Worm (Caenorhabditis elegans): ENCODE results near the gene cest-25.
A peak's percentile ranks its signal among the peaks of the same experiment; 100 is the strongest.

The cest-25 gene

ce11 chrIII:2785840-2786239, 46.5 kb upstream of the cest-25 start, which contains the start of gene Y71H2AM.20 (continued):
- TF ChIP-seq tbp1 (GFP tag; optimal IDR thresholded peaks at IDR 0.05) (peak; percentile 77), Y67H2A.10 (GFP tag; conservative IDR thresholded peaks at IDR 0.05) (peak; percentile 89), Y56A3A.18 (GFP tag; IDR thresholded peaks at IDR 0.05) (no peak), snpc-3.4 (tag; optimal IDR thresholded peaks at IDR 0.05) (peak; percentile 96), C06A6.2 (GFP tag; conservative IDR thresholded peaks at IDR 0.05) (0 out of 2 replicates have a peak, but pooled peaks have one; percentile 24), mel-28 (tag; optimal IDR thresholded peaks at IDR 0.05; ENCODE audit: borderline replicate concordance) (no peak), nhr-120 (GFP tag; IDR thresholded peaks at IDR 0.05) (no peak), ztf-18 (tag; optimal IDR thresholded peaks at IDR 0.05) (peak; percentile 83), ztf-22 (GFP tag; optimal IDR thresholded peaks at IDR 0.05) (no peak), F39B2.1 (GFP tag; IDR thresholded peaks at IDR 0.05) (no peak), attf-3 (GFP tag; conservative IDR thresholded peaks at IDR 0.05) (peak; percentile 74), egl-44 (GFP tag; IDR thresholded peaks at IDR 0.05) (peak; percentile 67; the same call in 1 of the 2 replicates), snpc-1.1 (tag; optimal IDR thresholded peaks at IDR 0.05; ENCODE audit: insufficient read depth) (peak; percentile 71), bed-1 (GFP tag; IDR thresholded peaks at IDR 0.05) (no peak), nfya-2 (GFP tag; IDR thresholded peaks at IDR 0.05) (no peak), Y79H2A.3 (GFP tag; conservative IDR thresholded peaks at IDR 0.05) (peak; percentile 74; the same call in 1 of the 2 replicates), nhr-90 (tag; optimal IDR thresholded peaks at IDR 0.05) (peak; percentile 84), mes-4 (tag; optimal IDR thresholded peaks at IDR 0.05) (no peak), madf-6 (GFP tag; IDR thresholded peaks at IDR 0.05) (peak; percentile 90), F49E8.2 (tag; optimal IDR thresholded peaks at IDR 0.05; ENCODE audit: insufficient read depth) (peak; percentile 85), nhr-80 (tag; optimal IDR thresholded peaks at IDR 0.05) (peak; percentile 86), Y95B8A.8 (GFP tag; IDR thresholded peaks at IDR 0.05) (peak; percentile 94), T07F8.4 (tag; optimal IDR thresholded peaks at IDR 0.05) (peak; percentile 45), hsf-1 (GFP tag; IDR thresholded peaks at IDR 0.05) (peak; percentile 76; the same call in 1 of the 2 replicates), F23B12.7 (tag; optimal IDR thresholded peaks at IDR 0.05; ENCODE audit: insufficient read depth) (peak; percentile 98), ccch-3 (GFP tag; optimal IDR thresholded peaks at IDR 0.05) (no peak), dpl-1 (GFP tag; optimal IDR thresholded peaks at IDR 0.05) (peak; percentile 88), lag-1 (GFP tag; IDR thresholded peaks at IDR 0.05) (no peak), lsy-27 (tag; optimal IDR thresholded peaks at IDR 0.05; ENCODE audit: borderline replicate concordance, insufficient read depth) (peak; percentile 69), C17E4.6 (GFP tag; IDR thresholded peaks at IDR 0.05) (peak; percentile 79), egl-18 (GFP tag; IDR thresholded peaks at IDR 0.05) (no peak), madf-8 (GFP tag; conservative IDR thresholded peaks at IDR 0.05) (peak; percentile 79), rec-8 (tag; optimal IDR thresholded peaks at IDR 0.05) (peak in 1 of 2 experiments; percentile 13), nfya-1 (tag; optimal IDR thresholded peaks at IDR 0.05; ENCODE audit: borderline replicate concordance, insufficient read depth) (no peak), F57A8.1 (GFP tag; optimal IDR thresholded peaks at IDR 0.05) (no peak), T26A5.8 (tag; optimal IDR thresholded peaks at IDR 0.05) (no peak), ama-1 (optimal IDR thresholded peaks at IDR 0.05) (no peak), ama-1 (GFP tag; optimal IDR thresholded peaks at IDR 0.05) (no peak), nhr-179 (tag; optimal IDR thresholded peaks at IDR 0.05) (no peak), hlh-12 (tag; optimal IDR thresholded peaks at IDR 0.05) (no peak), xnd-1 (tag; optimal IDR thresholded peaks at IDR 0.05) (peak; percentile 49), somi-1 (GFP tag; optimal IDR thresholded peaks at IDR 0.05) (peak; percentile 61), akir-1 (GFP tag; optimal IDR thresholded peaks at IDR 0.05) (no peak), lin-54 (GFP tag; optimal IDR thresholded peaks at IDR 0.05) (peak; percentile 94), F55B11.4 (tag; optimal IDR thresholded peaks at IDR 0.05; ENCODE audit: borderline replicate concordance, insufficient read depth) (no peak), ceh-40 (GFP tag; IDR thresholded peaks at IDR 0.05) (no peak), him-1 (tag; optimal IDR thresholded peaks at IDR 0.05) (no peak)
